Worm (Caenorhabditis elegans) whole organism, L4 larva: ENCODE measurements around the gene K02E2.8.

ENCODE experiments used
- F49E8.2 ChIP-seq: sonication (generic microtip); optimal IDR thresholded peaks from 2 replicates; lab custom pipeline; 2016; ENCODE audit warnings: missing compliant biosample characterization, mild to moderate bottlenecking, missing genetic modification characterization, borderline replicate concordance
- T26A8.4 ChIP-seq: fragments of 200-800 bp; sonication (Bioruptor generic); IDR thresholded peaks from 2 replicates; pipeline ENCODE4 v1.3.6; 2022; ENCODE audit warnings: missing genetic modification characterization, missing compliant biosample characterization
- ceh-82 ChIP-seq: sonication (generic microtip); optimal IDR thresholded peaks from 2 replicates; lab custom pipeline; 2017; ENCODE audit warnings: missing biosample characterization, missing genetic modification characterization
- dmd-9 ChIP-seq: fragments of 200-800 bp; sonication (Bioruptor generic); IDR thresholded peaks from 2 replicates; pipeline ENCODE4 v1.3.6; 2022; ENCODE audit warnings: missing genetic modification reagents, missing genetic modification characterization, missing compliant biosample characterization
- nhr-11 ChIP-seq: fragments of 150-350 bp; optimal IDR thresholded peaks from 2 replicates; lab custom pipeline; 2014; ENCODE audit warnings: missing biosample characterization, missing genetic modification characterization
- zag-1 ChIP-seq: fragments of 150-350 bp; optimal IDR thresholded peaks from 2 replicates; lab custom pipeline; 2014; ENCODE audit warnings: missing biosample characterization, missing genetic modification characterization

DNA sequence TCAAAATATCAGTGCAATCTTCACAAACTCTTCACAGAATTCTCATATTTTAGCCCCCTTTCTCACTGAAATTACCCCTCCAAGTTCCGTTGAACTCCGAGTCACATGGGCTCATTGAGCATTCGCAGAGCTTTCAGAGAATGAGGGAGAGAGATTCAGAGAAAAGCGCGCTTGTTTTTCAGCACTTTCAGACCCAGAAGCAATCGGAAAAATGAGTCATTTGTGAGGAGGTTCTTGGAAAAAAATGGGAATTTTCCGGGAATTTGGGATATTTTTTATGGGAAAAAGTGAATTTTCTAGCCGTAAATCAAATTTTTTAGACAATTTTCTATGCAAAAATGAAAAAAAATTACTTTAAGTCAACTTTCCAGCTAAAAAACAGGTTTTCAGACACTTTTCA is 36.1 kb upstream of the K02E2.8 start:
- TF ChIP-seq dmd-9, result no peak
- TF ChIP-seq zag-1, result no peak
- TF ChIP-seq ceh-82 (tag; lab: Kevin White, UChicago), result no peak
- peak; percentile 74 for TF ChIP-seq nhr-11 (tag; lab: Kevin White, UChicago)
- no peak for TF ChIP-seq T26A8.4 (GFP tag; lab: Robert Waterston, UW)
- no peak for TF ChIP-seq F49E8.2
